Fruit fly (Drosophila melanogaster): ENCODE data around the gene Raf.

DNA sequence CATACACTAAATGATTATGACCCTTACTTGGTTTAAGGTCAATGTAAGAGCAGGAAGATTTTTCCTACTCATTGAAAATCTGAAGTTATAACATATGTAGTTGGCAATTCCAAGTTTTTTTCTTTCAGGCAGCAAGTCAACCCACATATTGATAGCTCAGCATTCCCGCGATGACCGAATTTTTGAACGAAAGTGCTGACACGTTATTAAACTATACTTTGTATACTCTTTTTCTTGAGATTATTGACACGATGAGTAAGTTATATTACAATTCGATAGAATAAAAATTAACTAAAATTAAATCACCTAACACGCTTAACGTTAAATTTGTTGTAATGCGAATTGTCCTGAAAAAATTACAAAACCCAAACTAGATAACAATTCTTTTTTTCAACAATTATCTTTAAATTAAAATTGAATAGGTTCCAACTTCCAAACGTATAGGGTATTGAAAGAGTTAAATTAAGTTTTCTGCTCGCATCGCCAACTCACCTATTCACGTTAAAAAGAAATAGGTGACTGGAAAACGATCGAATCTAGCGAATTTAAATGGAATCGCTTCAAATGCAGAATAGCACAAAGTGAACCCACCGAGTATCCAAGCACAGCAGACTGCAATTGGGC, 19.9 kb upstream of the Raf start, which contains the start of gene Vml:
- TF ChIP-seq tj (GFP tag; optimal IDR thresholded peaks at IDR 0.05), result peak; percentile 95
- TF ChIP-seq bab1 (GFP tag; optimal IDR thresholded peaks at IDR 0.05), result no peak
- no peak for TF ChIP-seq Hr96 (GFP tag; optimal IDR thresholded peaks at IDR 0.05)
- TF ChIP-seq Mnt (GFP tag; optimal IDR thresholded peaks at IDR 0.05), result no peak
- no peak for TF ChIP-seq toe (GFP tag; optimal IDR thresholded peaks at IDR 0.05)
- no peak for TF ChIP-seq ovo (GFP tag; optimal IDR thresholded peaks at IDR 0.05)
- TF ChIP-seq CG7045 (GFP tag; optimal IDR thresholded peaks at IDR 0.05), result no peak
- TF ChIP-seq CG7101 (tag; optimal IDR thresholded peaks at IDR 0.05), result no peak
- no peak for TF ChIP-seq Crg-1 (GFP tag; optimal IDR thresholded peaks at IDR 0.05)
- TF ChIP-seq CG14711 (tag; optimal IDR thresholded peaks at IDR 0.05), result no peak
- TF ChIP-seq CG5204 (GFP tag; optimal IDR thresholded peaks at IDR 0.05), result no peak
